Worm (Caenorhabditis elegans): ENCODE data around the gene psd-1.

Gene psd-1

ce11 chrIII:7300763-7301162 is 25.6 kb upstream of the psd-1 start (continued):
- TF ChIP-seq ceh-82 (tag; optimal IDR thresholded peaks at IDR 0.05) (no peak), hpl-2 (GFP tag; optimal IDR thresholded peaks at IDR 0.05) (no peak), C34B4.2 (tag; optimal IDR thresholded peaks at IDR 0.05) (no peak), zag-1 (tag; optimal IDR thresholded peaks at IDR 0.05) (no peak), swsn-7 (tag; optimal IDR thresholded peaks at IDR 0.05) (no peak), skn-1 (tag; optimal IDR thresholded peaks at IDR 0.05) (no peak), nhr-85 (tag) (peak; percentile 87), tlp-1 (tag; optimal IDR thresholded peaks at IDR 0.05) (no peak)

DNA sequence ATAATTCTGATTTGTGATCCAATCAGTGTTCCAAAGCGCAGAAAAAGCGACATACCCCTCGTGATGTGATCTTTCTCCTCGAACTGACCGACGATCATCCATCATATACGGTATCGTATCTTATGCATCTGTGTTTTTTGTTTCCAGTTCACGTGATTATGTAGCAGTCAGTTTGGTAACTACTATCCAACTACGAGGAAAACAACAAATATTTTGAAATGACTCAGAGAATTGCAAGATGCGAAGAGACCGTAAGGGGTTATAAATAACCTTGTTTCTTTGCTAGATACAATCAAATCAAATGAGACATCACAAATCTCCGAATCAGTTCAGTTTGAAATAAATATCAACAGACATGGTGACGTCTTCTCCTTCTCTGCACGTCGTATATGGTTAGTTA is 25.0 kb upstream of the psd-1 start:
- TF ChIP-seq nhr-71 (tag; optimal IDR thresholded peaks at IDR 0.05) (peak; percentile 85), lin-15B (tag; optimal IDR thresholded peaks at IDR 0.05) (no peak), C04F5.9 (tag; optimal IDR thresholded peaks at IDR 0.05) (no peak), zag-1 (tag; optimal IDR thresholded peaks at IDR 0.05) (no peak), elt-3 (tag; optimal IDR thresholded peaks at IDR 0.05) (peak in 3 of 6 experiments; percentile 27 to 90 (median 89)), isw-1 (GFP tag; IDR thresholded peaks at IDR 0.05) (no peak), nhr-237 (tag; optimal IDR thresholded peaks at IDR 0.05) (no peak), skn-1 (tag; optimal IDR thresholded peaks at IDR 0.05) (no peak), lin-13 (GFP tag; optimal IDR thresholded peaks at IDR 0.05) (peak; percentile 31), mdl-1 (tag; optimal IDR thresholded peaks at IDR 0.05) (peak in 1 of 2 experiments; percentile 53), efl-3 (GFP tag; optimal IDR thresholded peaks at IDR 0.05) (peak; percentile 38), ets-5 (GFP tag; IDR thresholded peaks at IDR 0.05) (no peak), sox-4 (tag; optimal IDR thresholded peaks at IDR 0.05) (no peak), egl-27 (tag; optimal IDR thresholded peaks at IDR 0.05) (no peak), irx-1 (tag; optimal IDR thresholded peaks at IDR 0.05) (no peak), sptf-1 (tag; optimal IDR thresholded peaks at IDR 0.05) (no peak), lir-3 (tag; optimal IDR thresholded peaks at IDR 0.05; ENCODE audit: poor library complexity) (no peak), ceh-82 (tag; optimal IDR thresholded peaks at IDR 0.05) (no peak), ztf-4 (tag; optimal IDR thresholded peaks at IDR 0.05) (no peak), sup-37 (GFP tag; optimal IDR thresholded peaks at IDR 0.05) (no peak), C34B4.2 (tag; optimal IDR thresholded peaks at IDR 0.05) (no peak), fkh-8 (tag; optimal IDR thresholded peaks at IDR 0.05) (no peak), dpl-1 (GFP tag; optimal IDR thresholded peaks at IDR 0.05) (peak in 1 of 3 experiments; percentile 39), nhr-77 (tag; optimal IDR thresholded peaks at IDR 0.05) (no peak), snpc-4 (tag; optimal IDR thresholded peaks at IDR 0.05) (no peak), nhr-28 (tag; optimal IDR thresholded peaks at IDR 0.05) (no peak), nhr-90 (tag; optimal IDR thresholded peaks at IDR 0.05; ENCODE audit: poor library complexity) (peak; percentile 84), ceh-90 (tag; optimal IDR thresholded peaks at IDR 0.05) (no peak), tlp-1 (tag; optimal IDR thresholded peaks at IDR 0.05) (no peak), nhr-84 (tag; optimal IDR thresholded peaks at IDR 0.05) (no peak), unc-130 (tag; optimal IDR thresholded peaks at IDR 0.05) (no peak), hpl-2 (GFP tag; optimal IDR thresholded peaks at IDR 0.05) (no peak), mef-2 (tag; optimal IDR thresholded peaks at IDR 0.05) (no peak), nhr-20 (tag; optimal IDR thresholded peaks at IDR 0.05) (peak; percentile 89), blmp-1 (tag; optimal IDR thresholded peaks at IDR 0.05) (peak; percentile 64), mep-1 (tag; optimal IDR thresholded peaks at IDR 0.05) (peak; percentile 46), hlh-4 (tag; optimal IDR thresholded peaks at IDR 0.05) (no peak), lsy-2 (tag; optimal IDR thresholded peaks at IDR 0.05) (peak; percentile 50 to 72), vab-15 (tag; optimal IDR thresholded peaks at IDR 0.05) (no peak), C16A3.4 (tag; optimal IDR thresholded peaks at IDR 0.05) (peak; percentile 69), mab-9 (GFP tag; IDR thresholded peaks at IDR 0.05) (no peak), fos-1 (tag; optimal IDR thresholded peaks at IDR 0.05) (no peak), ceh-63 (GFP tag; optimal IDR thresholded peaks at IDR 0.05) (no peak), egl-13 (tag; optimal IDR thresholded peaks at IDR 0.05) (no peak), nhr-19 (GFP tag; conservative IDR thresholded peaks at IDR 0.05) (peak; percentile 57), ztf-11 (tag; optimal IDR thresholded peaks at IDR 0.05) (no peak), lin-14 (GFP tag; optimal IDR thresholded peaks at IDR 0.05) (peak; percentile 81), pqm-1 (tag; optimal IDR thresholded peaks at IDR 0.05) (no peak), xbp-1 (tag; optimal IDR thresholded peaks at IDR 0.05) (no peak)

Data from whole organism, L1 larva.